Fruit fly (Drosophila melanogaster): ENCODE data around the gene CG6576.

Gene CG6576

DNA sequence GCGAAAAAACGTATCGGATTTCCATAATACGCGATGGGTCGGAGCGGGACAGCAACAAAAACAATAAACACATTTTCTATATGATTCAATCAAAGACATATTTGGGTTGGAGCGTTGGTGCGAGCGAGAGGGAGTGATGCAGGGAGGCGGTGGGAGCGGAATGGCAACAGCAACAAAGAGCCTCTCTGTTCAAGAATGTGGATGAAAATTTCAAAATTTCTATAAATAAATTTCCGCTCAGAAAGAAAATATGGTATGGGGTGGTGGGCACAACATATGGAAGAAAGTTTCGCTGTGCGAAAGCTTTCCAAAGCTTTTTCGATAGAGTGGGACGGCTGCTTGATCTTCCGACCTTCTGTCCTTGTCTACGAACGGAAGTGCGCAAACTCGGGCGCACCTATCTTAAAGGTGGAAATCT is 14.7 kb upstream of the CG6576 start (continued):
- TF ChIP-seq CG10366 (GFP tag; IDR thresholded peaks at IDR 0.05) (peak; percentile 13; the same call in 1 of the 2 replicates), BtbVII (GFP tag; optimal IDR thresholded peaks at IDR 0.05) (peak; percentile 25), CG13624 (GFP tag; optimal IDR thresholded peaks at IDR 0.05) (no peak), CG1832 (GFP tag; optimal IDR thresholded peaks at IDR 0.05) (peak; percentile 49), rib (GFP tag; IDR thresholded peaks at IDR 0.05) (peak; percentile 50; the same call in 1 of the 2 replicates), CG12104 (GFP tag; optimal IDR thresholded peaks at IDR 0.05) (no peak), CG15011 (GFP tag; optimal IDR thresholded peaks at IDR 0.05) (peak; percentile 17), danr (GFP tag; IDR thresholded peaks at IDR 0.05) (0 out of 2 replicates have a peak, but pooled peaks have one; percentile 8), CG32532 (GFP tag; IDR thresholded peaks at IDR 0.05) (peak; percentile 33; the same call in 1 of the 2 replicates), CG15514 (GFP tag; optimal IDR thresholded peaks at IDR 0.05) (peak; percentile 13), sens-2 (GFP tag; IDR thresholded peaks at IDR 0.05) (0 out of 2 replicates have a peak, but pooled peaks have one; percentile 14), insv (GFP tag; optimal IDR thresholded peaks at IDR 0.05) (no peak), CG9437 (GFP tag; optimal IDR thresholded peaks at IDR 0.05) (peak; percentile 39), YL-1 (GFP tag; optimal IDR thresholded peaks at IDR 0.05) (peak; percentile 5), lab (GFP tag; optimal IDR thresholded peaks at IDR 0.05) (peak; percentile 71), PHDP (tag; optimal IDR thresholded peaks at IDR 0.05) (peak; percentile 47), CG10321 (GFP tag; IDR thresholded peaks at IDR 0.05) (peak; percentile 92), CG30403 (GFP tag; optimal IDR thresholded peaks at IDR 0.05) (no peak), CG4854 (GFP tag; optimal IDR thresholded peaks at IDR 0.05) (no peak), Fer1 (GFP tag; optimal IDR thresholded peaks at IDR 0.05) (no peak), MBD-R2 (GFP tag; IDR thresholded peaks at IDR 0.05) (peak; percentile 22; the same call in 1 of the 2 replicates), CG11723 (GFP tag; optimal IDR thresholded peaks at IDR 0.05) (peak; percentile 35), sna (GFP tag; IDR thresholded peaks at IDR 0.05; ENCODE audit: partially characterized antibody) (no peak), CHES-1-like (GFP tag; optimal IDR thresholded peaks at IDR 0.05) (no peak), CG3407 (GFP tag; optimal IDR thresholded peaks at IDR 0.05) (peak; percentile 39), ap (GFP tag; IDR thresholded peaks at IDR 0.05) (0 out of 2 replicates have a peak, but pooled peaks have one; percentile 10), chn (GFP tag; optimal IDR thresholded peaks at IDR 0.05) (no peak), Med (GFP tag) (peak; percentile 80), Antp (GFP tag; optimal IDR thresholded peaks at IDR 0.05) (no peak), caup (GFP tag; optimal IDR thresholded peaks at IDR 0.05; ENCODE audit: severe bottlenecking) (peak; percentile 50), CG3726 (GFP tag; IDR thresholded peaks at IDR 0.05) (no peak), CG8924 (tag; optimal IDR thresholded peaks at IDR 0.05) (no peak), Deaf1 (tag; optimal IDR thresholded peaks at IDR 0.05) (peak; percentile 30), CG5180 (GFP tag; optimal IDR thresholded peaks at IDR 0.05) (no peak), odd (GFP tag; optimal IDR thresholded peaks at IDR 0.05) (peak; percentile 38), Rfx (GFP tag; IDR thresholded peaks at IDR 0.05) (peak; percentile 37; the same call in 1 of the 2 replicates), NfI (GFP tag; optimal IDR thresholded peaks at IDR 0.05) (peak; percentile 65), Abd-B (GFP tag; optimal IDR thresholded peaks at IDR 0.05) (no peak), CG2199 (GFP tag; IDR thresholded peaks at IDR 0.05) (peak; percentile 32; the same call in 1 of the 3 replicates), Ptx1 (GFP tag; IDR thresholded peaks at IDR 0.05) (0 out of 2 replicates have a peak, but pooled peaks have one; percentile 26), Meics (GFP tag; optimal IDR thresholded peaks at IDR 0.05) (peak; percentile 65), CoRest (tag; optimal IDR thresholded peaks at IDR 0.05) (peak; percentile 5), Hr78 (GFP tag; optimal IDR thresholded peaks at IDR 0.05) (peak in 1 of 2 experiments; percentile 73), CG17385 (GFP tag; optimal IDR thresholded peaks at IDR 0.05) (peak; percentile 53), CG12769 (tag; optimal IDR thresholded peaks at IDR 0.05) (peak; percentile 71), nom (GFP tag; optimal IDR thresholded peaks at IDR 0.05) (no peak), exex (tag; optimal IDR thresholded peaks at IDR 0.05) (no peak), Usf (GFP tag; optimal IDR thresholded peaks at IDR 0.05) (no peak), CG2875 (GFP tag; optimal IDR thresholded peaks at IDR 0.05) (peak; percentile 27)
